Worm (Caenorhabditis elegans): ENCODE data around the gene F41H10.12.
A peak's percentile ranks its signal among the peaks of the same experiment; 100 is the strongest.
"Not testable (repeated sequence)": the region's sequence is repeated elsewhere in the genome, so short reads cannot be mapped to it uniquely, and the experiment has no call there.

DNA sequence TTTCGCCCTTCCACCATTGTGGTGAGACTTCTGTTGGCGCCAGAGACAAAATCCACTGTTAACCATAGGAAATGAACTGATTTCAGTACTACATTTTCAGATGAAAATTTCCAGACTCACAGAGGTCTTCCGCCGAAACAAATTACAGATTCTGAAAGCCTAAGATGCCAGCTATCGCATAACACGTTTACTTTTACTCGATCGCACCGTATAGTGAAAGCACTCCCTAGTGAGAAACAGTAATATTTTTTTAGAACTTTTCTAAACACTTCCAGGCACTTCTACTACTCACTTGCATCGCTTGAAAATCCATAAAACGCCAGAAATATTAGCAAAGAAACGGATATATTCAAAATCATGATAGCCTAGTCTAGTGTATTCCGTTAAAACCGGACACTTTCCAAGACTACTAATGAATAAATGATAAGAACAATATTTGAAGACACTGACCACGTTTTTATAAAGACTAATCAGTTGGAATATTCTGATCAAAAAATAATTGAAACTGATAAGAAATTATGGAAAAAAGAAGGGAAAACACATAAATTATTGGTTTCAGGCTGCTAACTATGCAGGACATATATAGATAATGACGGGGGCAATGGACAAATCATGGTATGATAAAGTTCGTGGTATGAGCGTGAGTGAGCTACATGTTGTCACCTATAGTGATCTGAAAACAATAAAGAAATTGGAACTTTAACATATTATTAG is 34.5 kb upstream of the F41H10.12 start, which contains the start of gene gba-4:
- not testable (repeated sequence) for TF ChIP-seq nhr-25, hmg-11, skn-1, aly-2, lin-15B (tag; optimal IDR thresholded peaks at IDR 0.05)
- TF ChIP-seq pqm-1 (tag; optimal IDR thresholded peaks at IDR 0.05) = peak; percentile 42

Measured in whole organism, L3 larva.